Fruit fly (Drosophila melanogaster): Measurements from ENCODE around the gene CG33995.

DNA sequence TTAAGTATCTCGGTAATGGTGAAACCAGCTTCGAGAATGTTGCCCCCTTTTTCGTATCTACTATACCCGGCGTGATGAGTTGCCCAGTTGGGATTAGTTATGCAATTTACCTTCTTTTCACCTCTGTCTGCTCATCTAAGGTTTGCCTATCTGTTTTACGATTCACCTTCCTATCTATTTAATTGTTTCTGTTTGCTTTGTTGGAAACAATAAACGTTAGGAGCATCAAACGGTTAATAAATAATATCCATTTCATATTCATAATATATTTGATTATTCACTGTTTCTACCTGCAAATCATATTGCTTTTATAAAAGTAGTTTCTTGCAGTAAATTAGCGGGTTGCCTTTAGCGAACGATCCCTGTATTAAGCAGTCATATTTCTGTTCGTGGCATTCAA lies 35.8 kb upstream of the CG33995 start:
- TF ChIP-seq CG5204 (GFP tag; optimal IDR thresholded peaks at IDR 0.05) (no peak), Clk (GFP tag; optimal IDR thresholded peaks at IDR 0.05) (no peak), ovo (GFP tag; optimal IDR thresholded peaks at IDR 0.05) (peak; percentile 25), CG12768 (GFP tag; optimal IDR thresholded peaks at IDR 0.05) (peak; percentile 60), Crg-1 (GFP tag; optimal IDR thresholded peaks at IDR 0.05) (no peak), CG11617 (GFP tag; optimal IDR thresholded peaks at IDR 0.05) (peak; percentile 13), Mnt (GFP tag; optimal IDR thresholded peaks at IDR 0.05) (no peak), kay (GFP tag; ENCODE audit: borderline replicate concordance) (no peak), CG1620 (GFP tag; optimal IDR thresholded peaks at IDR 0.05) (no peak), bab1 (GFP tag; optimal IDR thresholded peaks at IDR 0.05) (peak; percentile 40), tj (GFP tag; optimal IDR thresholded peaks at IDR 0.05) (peak; percentile 4), Hr96 (GFP tag; optimal IDR thresholded peaks at IDR 0.05) (no peak)

All from whole organism, adult.